Worm (Caenorhabditis elegans): ENCODE measurements around the gene Y37D8A.29.

ce11 chrIII:12851034-12851433 lies 40.4 kb downstream of the Y37D8A.29 start:
- TF ChIP-seq ceh-82 (tag; optimal IDR thresholded peaks at IDR 0.05) (no peak), egl-27 (tag; optimal IDR thresholded peaks at IDR 0.05) (peak; percentile 2), nhr-10 (tag; optimal IDR thresholded peaks at IDR 0.05) (no peak), dmd-4 (tag; optimal IDR thresholded peaks at IDR 0.05) (no peak), ama-1 (optimal IDR thresholded peaks at IDR 0.05) (no peak), nhr-25 (tag; optimal IDR thresholded peaks at IDR 0.05) (no peak), nhr-129 (tag; optimal IDR thresholded peaks at IDR 0.05) (no peak), ztf-4 (tag; optimal IDR thresholded peaks at IDR 0.05) (no peak), sma-9 (GFP tag; optimal IDR thresholded peaks at IDR 0.05) (peak; percentile 8), sma-9 (tag; optimal IDR thresholded peaks at IDR 0.05) (no peak), lin-13 (GFP tag; optimal IDR thresholded peaks at IDR 0.05) (no peak), nhr-6 (tag; optimal IDR thresholded peaks at IDR 0.05) (no peak), lsy-2 (tag; optimal IDR thresholded peaks at IDR 0.05) (no peak), skn-1 (tag; optimal IDR thresholded peaks at IDR 0.05) (no peak)
